In the genomic region with DNA sequence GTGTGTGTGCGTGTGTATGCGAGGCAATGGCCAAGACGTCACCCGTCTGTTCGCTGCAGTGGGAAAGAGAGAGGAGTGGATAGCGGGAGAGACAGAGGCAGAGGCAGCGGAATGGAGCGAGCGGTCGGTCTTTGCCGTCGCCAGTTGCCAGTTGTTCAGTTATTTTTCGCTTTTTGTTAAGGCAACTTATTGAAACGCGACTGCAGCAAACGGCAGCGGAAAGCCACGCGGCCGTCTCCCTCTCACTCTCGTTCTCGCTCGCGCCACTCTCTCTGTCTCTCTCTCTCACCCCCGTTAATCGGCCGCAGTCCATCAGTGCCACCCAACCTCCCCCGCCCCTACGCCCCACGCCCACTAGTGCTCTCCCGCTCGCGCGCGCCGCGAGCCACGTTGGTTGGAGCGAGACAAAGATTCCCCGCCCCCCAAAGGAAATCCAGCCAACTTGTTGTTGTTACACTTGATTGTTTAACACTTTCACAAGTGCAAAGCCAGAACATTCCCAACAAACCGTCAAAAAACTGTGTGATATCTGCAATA, we compare ENCODE assay signal across 1 fruit fly cellular context.
TF ChIP-seq lines count a peak whose summit lies in the region.

No protein-coding gene starts in this region.

TF ChIP-seq in whole organism, embryonic, 481 proteins besides CTCF, POLR2A, EP300 and RAD21 (continued from another document and continues in another):
- TF ChIP-seq ems (GFP tag; optimal IDR thresholded peaks at IDR 0.05; lab: Kevin White, UChicago) (no peak), CG3995 (GFP tag; optimal IDR thresholded peaks at IDR 0.05; lab: Kevin White, UChicago) (no peak), z (GFP tag; IDR thresholded peaks at IDR 0.05; lab: Robert Waterston, UW) (peak; percentile 93), trem (tag; optimal IDR thresholded peaks at IDR 0.05; lab: Kevin White, UChicago) (no peak), ttk (GFP tag; IDR thresholded peaks at IDR 0.05; lab: Robert Waterston, UW) (no peak), Taf1 (GFP tag; IDR thresholded peaks at IDR 0.05; lab: Robert Waterston, UW) (peak; percentile 22; the same call in 1 of the 2 replicates), Ets65A (GFP tag; lab: Kevin White, UChicago) (no peak), D19A (tag; optimal IDR thresholded peaks at IDR 0.05; lab: Kevin White, UChicago) (peak; percentile 19), CG9727 (GFP tag; optimal IDR thresholded peaks at IDR 0.05; lab: Kevin White, UChicago) (no peak), tio (GFP tag; optimal IDR thresholded peaks at IDR 0.05; lab: Kevin White, UChicago) (no peak), fu2 (GFP tag; optimal IDR thresholded peaks at IDR 0.05; lab: Kevin White, UChicago) (no peak), CG32772 (GFP tag; IDR thresholded peaks at IDR 0.05; lab: Robert Waterston, UW) (no peak), Doc3 (GFP tag; IDR thresholded peaks at IDR 0.05; lab: Robert Waterston, UW; ENCODE audit: partially characterized antibody) (0 out of 3 replicates have a peak, but pooled peaks have one; percentile 35), CG13287 (GFP tag; IDR thresholded peaks at IDR 0.05; lab: Robert Waterston, UW; ENCODE audit: partially characterized antibody) (peak; percentile 61; the same call in 1 of the 2 replicates), CG4854 (GFP tag; optimal IDR thresholded peaks at IDR 0.05; lab: Kevin White, UChicago) (no peak), CG10274 (GFP tag; optimal IDR thresholded peaks at IDR 0.05; lab: Kevin White, UChicago) (peak; percentile 39), CG17829 (tag; optimal IDR thresholded peaks at IDR 0.05; lab: Kevin White, UChicago) (no peak), Lpt (GFP tag; optimal IDR thresholded peaks at IDR 0.05; lab: Kevin White, UChicago) (no peak), Sox100B (GFP tag; optimal IDR thresholded peaks at IDR 0.05; lab: Kevin White, UChicago) (no peak), BtbVII (GFP tag; optimal IDR thresholded peaks at IDR 0.05; lab: Kevin White, UChicago) (peak; percentile 62), crp (GFP tag; optimal IDR thresholded peaks at IDR 0.05; lab: Kevin White, UChicago) (no peak), nau (GFP tag; optimal IDR thresholded peaks at IDR 0.05; lab: Kevin White, UChicago) (peak; percentile 35), zen2 (GFP tag; IDR thresholded peaks at IDR 0.05; lab: Robert Waterston, UW; ENCODE audit: partially characterized antibody) (peak; percentile 60; the same call in 2 of the 3 replicates), ham (GFP tag; IDR thresholded peaks at IDR 0.05; lab: Robert Waterston, UW) (peak; percentile 41; the same call in 1 of the 2 replicates), unpg (GFP tag; optimal IDR thresholded peaks at IDR 0.05; lab: Kevin White, UChicago) (no peak), crc (GFP tag; optimal IDR thresholded peaks at IDR 0.05; lab: Kevin White, UChicago) (no peak), sisA (GFP tag; IDR thresholded peaks at IDR 0.05; lab: Robert Waterston, UW) (no peak), pros (GFP tag; optimal IDR thresholded peaks at IDR 0.05; lab: Kevin White, UChicago) (peak; percentile 69), gce (GFP tag; IDR thresholded peaks at IDR 0.05; lab: Robert Waterston, UW) (peak; percentile 37; the same call in 1 of the 3 replicates), NfI (GFP tag; optimal IDR thresholded peaks at IDR 0.05; lab: Kevin White, UChicago) (no peak), CG6854 (GFP tag; optimal IDR thresholded peaks at IDR 0.05; lab: Kevin White, UChicago) (no peak), aop (GFP tag; IDR thresholded peaks at IDR 0.05; lab: Robert Waterston, UW) (no peak), Bdp1 (GFP tag; optimal IDR thresholded peaks at IDR 0.05; lab: Kevin White, UChicago) (no peak), CG3163 (GFP tag; optimal IDR thresholded peaks at IDR 0.05; lab: Kevin White, UChicago) (no peak), CG1024 (GFP tag; IDR thresholded peaks at IDR 0.05; lab: Robert Waterston, UW) (no peak), CG11093 (GFP tag; IDR thresholded peaks at IDR 0.05; lab: Robert Waterston, UW) (no peak), CG18476 (GFP tag; optimal IDR thresholded peaks at IDR 0.05; lab: Kevin White, UChicago) (no peak), ro (GFP tag; IDR thresholded peaks at IDR 0.05; lab: Robert Waterston, UW) (no peak), Ptx1 (GFP tag; IDR thresholded peaks at IDR 0.05; lab: Robert Waterston, UW) (peak; percentile 16; the same call in 1 of the 2 replicates), CG8089 (GFP tag; optimal IDR thresholded peaks at IDR 0.05; lab: Kevin White, UChicago) (no peak), fd3F (GFP tag; optimal IDR thresholded peaks at IDR 0.05; lab: Kevin White, UChicago) (no peak), peb (GFP tag; IDR thresholded peaks at IDR 0.05; lab: Robert Waterston, UW) (peak; percentile 20; the same call in 1 of the 2 replicates), CG17328 (GFP tag; IDR thresholded peaks at IDR 0.05; lab: Robert Waterston, UW) (peak; percentile 41; the same call in 1 of the 2 replicates), br (optimal IDR thresholded peaks at IDR 0.05; lab: Kevin White, UChicago) (no peak), Atf-2 (GFP tag; optimal IDR thresholded peaks at IDR 0.05; lab: Kevin White, UChicago) (no peak), CG1603 (tag; optimal IDR thresholded peaks at IDR 0.05; lab: Kevin White, UChicago) (peak; percentile 22), pita (GFP tag; optimal IDR thresholded peaks at IDR 0.05; lab: Kevin White, UChicago) (no peak), C15 (GFP tag; IDR thresholded peaks at IDR 0.05; lab: Robert Waterston, UW) (no peak), Xbp1 (GFP tag; optimal IDR thresholded peaks at IDR 0.05; lab: Kevin White, UChicago) (no peak), so (GFP tag; IDR thresholded peaks at IDR 0.05; lab: Robert Waterston, UW) (peak; percentile 65; the same call in 2 of the 3 replicates), Six4 (GFP tag; optimal IDR thresholded peaks at IDR 0.05; lab: Kevin White, UChicago) (no peak), luna (GFP tag; optimal IDR thresholded peaks at IDR 0.05; lab: Kevin White, UChicago) (no peak), tna (GFP tag; IDR thresholded peaks at IDR 0.05; lab: Robert Waterston, UW; ENCODE audit: partially characterized antibody) (peak; percentile 45; the same call in 1 of the 2 replicates), CG1233 (GFP tag; optimal IDR thresholded peaks at IDR 0.05; lab: Kevin White, UChicago) (no peak), CG5245 (GFP tag; optimal IDR thresholded peaks at IDR 0.05; lab: Kevin White, UChicago) (no peak), Lhr (GFP tag; optimal IDR thresholded peaks at IDR 0.05; lab: Kevin White, UChicago) (no peak), CG10543 (GFP tag; optimal IDR thresholded peaks at IDR 0.05; lab: Kevin White, UChicago) (peak; percentile 87), pfk (GFP tag; optimal IDR thresholded peaks at IDR 0.05; lab: Kevin White, UChicago) (peak; percentile 28), Scr (GFP tag; IDR thresholded peaks at IDR 0.05; lab: Robert Waterston, UW; ENCODE audit: partially characterized antibody) (peak; percentile 47), ash1 (GFP tag; optimal IDR thresholded peaks at IDR 0.05; lab: Kevin White, UChicago) (no peak), jigr1 (GFP tag; IDR thresholded peaks at IDR 0.05; lab: Robert Waterston, UW) (no peak), Antp (GFP tag; optimal IDR thresholded peaks at IDR 0.05; lab: Kevin White, UChicago) (no peak), caup (GFP tag; optimal IDR thresholded peaks at IDR 0.05; lab: Kevin White, UChicago; ENCODE audit: severe bottlenecking) (peak; percentile 18), Adf1 (GFP tag; IDR thresholded peaks at IDR 0.05; lab: Robert Waterston, UW) (peak; percentile 89), Jarid2 (GFP tag; optimal IDR thresholded peaks at IDR 0.05; lab: Kevin White, UChicago) (peak; percentile 96), ERR (GFP tag; optimal IDR thresholded peaks at IDR 0.05; lab: Kevin White, UChicago) (peak; percentile 30), bowl (GFP tag; IDR thresholded peaks at IDR 0.05; lab: Robert Waterston, UW) (no peak), grn (GFP tag; optimal IDR thresholded peaks at IDR 0.05; lab: Kevin White, UChicago) (peak; percentile 82), CG15073 (GFP tag; optimal IDR thresholded peaks at IDR 0.05; lab: Kevin White, UChicago) (peak; percentile 52), Rx (GFP tag; IDR thresholded peaks at IDR 0.05; lab: Robert Waterston, UW) (0 out of 2 replicates have a peak, but pooled peaks have one; percentile 9), CG14441 (GFP tag; IDR thresholded peaks at IDR 0.05; lab: Robert Waterston, UW) (peak; percentile 48), odd (GFP tag; optimal IDR thresholded peaks at IDR 0.05; lab: Kevin White, UChicago) (peak; percentile 14), CG14014 (GFP tag; IDR thresholded peaks at IDR 0.05; lab: Robert Waterston, UW) (peak; percentile 5; the same call in 1 of the 2 replicates), cato (GFP tag; optimal IDR thresholded peaks at IDR 0.05; lab: Kevin White, UChicago; ENCODE audit: borderline replicate concordance) (no peak), vvl (GFP tag; IDR thresholded peaks at IDR 0.05; lab: Robert Waterston, UW) (no peak; the same call in 1 of the 2 replicates), CG2116 (GFP tag; optimal IDR thresholded peaks at IDR 0.05; lab: Kevin White, UChicago) (no peak), trh (GFP tag; optimal IDR thresholded peaks at IDR 0.05; lab: Kevin White, UChicago) (no peak), CG12236 (GFP tag; optimal IDR thresholded peaks at IDR 0.05; lab: Kevin White, UChicago) (no peak), CG12104 (GFP tag; optimal IDR thresholded peaks at IDR 0.05; lab: Kevin White, UChicago) (no peak), CG12744 (GFP tag; optimal IDR thresholded peaks at IDR 0.05; lab: Kevin White, UChicago) (no peak), Sin3A (optimal IDR thresholded peaks at IDR 0.05; lab: Kevin White, UChicago) (no peak), ato (GFP tag; IDR thresholded peaks at IDR 0.05; lab: Robert Waterston, UW; ENCODE audit: partially characterized antibody) (no peak), CG8388 (GFP tag; optimal IDR thresholded peaks at IDR 0.05; lab: Kevin White, UChicago) (no peak), NC2α (GFP tag; optimal IDR thresholded peaks at IDR 0.05; lab: Kevin White, UChicago) (no peak), Hr51 (GFP tag; optimal IDR thresholded peaks at IDR 0.05; lab: Kevin White, UChicago) (peak in 1 of 2 experiments; percentile 11), CG18599 (GFP tag; optimal IDR thresholded peaks at IDR 0.05; lab: Kevin White, UChicago) (peak; percentile 69), vnd (GFP tag; IDR thresholded peaks at IDR 0.05; lab: Robert Waterston, UW; ENCODE audit: partially characterized antibody) (no peak), CG7357 (GFP tag; IDR thresholded peaks at IDR 0.05; lab: Robert Waterston, UW) (no peak), CG2199 (GFP tag; IDR thresholded peaks at IDR 0.05; lab: Robert Waterston, UW) (peak; percentile 84; the same call in 2 of the 3 replicates), CG17359 (tag; optimal IDR thresholded peaks at IDR 0.05; lab: Kevin White, UChicago) (no peak), CG12219 (GFP tag; optimal IDR thresholded peaks at IDR 0.05; lab: Kevin White, UChicago) (peak; percentile 15), CG6765 (GFP tag; optimal IDR thresholded peaks at IDR 0.05; lab: Kevin White, UChicago) (no peak), nom (GFP tag; optimal IDR thresholded peaks at IDR 0.05; lab: Kevin White, UChicago) (peak; percentile 75), CG7963 (GFP tag; IDR thresholded peaks at IDR 0.05; lab: Robert Waterston, UW; ENCODE audit: partially characterized antibody) (0 out of 3 replicates have a peak, but pooled peaks have one; percentile 25), pho (GFP tag; optimal IDR thresholded peaks at IDR 0.05; lab: Kevin White, UChicago) (no peak), Camta (GFP tag; optimal IDR thresholded peaks at IDR 0.05; lab: Kevin White, UChicago) (no peak), Hmr (GFP tag; optimal IDR thresholded peaks at IDR 0.05; lab: Kevin White, UChicago) (peak; percentile 60), cad (GFP tag; optimal IDR thresholded peaks at IDR 0.05; lab: Kevin White, UChicago) (no peak), CG10209 (GFP tag; optimal IDR thresholded peaks at IDR 0.05; lab: Kevin White, UChicago) (peak; percentile 6), CG12155 (GFP tag; optimal IDR thresholded peaks at IDR 0.05; lab: Kevin White, UChicago) (no peak), Atf6 (GFP tag; IDR thresholded peaks at IDR 0.05; lab: Robert Waterston, UW) (peak; percentile 69), fd102C (GFP tag; optimal IDR thresholded peaks at IDR 0.05; lab: Kevin White, UChicago) (no peak), CG17568 (GFP tag; optimal IDR thresholded peaks at IDR 0.05; lab: Kevin White, UChicago) (no peak), gfzf (GFP tag; optimal IDR thresholded peaks at IDR 0.05; lab: Kevin White, UChicago) (no peak), Mad (GFP tag; optimal IDR thresholded peaks at IDR 0.05; lab: Kevin White, UChicago) (no peak), ci (GFP tag; IDR thresholded peaks at IDR 0.05; lab: Robert Waterston, UW) (peak; percentile 80; the same call in 2 of the 3 replicates), Xrp1 (GFP tag; IDR thresholded peaks at IDR 0.05; lab: Robert Waterston, UW) (no peak; the same call in none of the 2 replicates), scrt (GFP tag; optimal IDR thresholded peaks at IDR 0.05; lab: Kevin White, UChicago) (peak; percentile 80), B-H2 (GFP tag; optimal IDR thresholded peaks at IDR 0.05; lab: Kevin White, UChicago) (peak; percentile 11), CG15269 (tag; optimal IDR thresholded peaks at IDR 0.05; lab: Kevin White, UChicago) (no peak), CG18764 (GFP tag; optimal IDR thresholded peaks at IDR 0.05; lab: Kevin White, UChicago) (no peak), CG16779 (GFP tag; IDR thresholded peaks at IDR 0.05; lab: Robert Waterston, UW) (0 out of 2 replicates have a peak, but pooled peaks have one; percentile 61), Myb (GFP tag; optimal IDR thresholded peaks at IDR 0.05; lab: Kevin White, UChicago) (no peak), disco-r (GFP tag; optimal IDR thresholded peaks at IDR 0.05; lab: Kevin White, UChicago) (no peak), CG12942 (GFP tag; optimal IDR thresholded peaks at IDR 0.05; lab: Kevin White, UChicago) (no peak), Sox102F (GFP tag; optimal IDR thresholded peaks at IDR 0.05; lab: Kevin White, UChicago) (no peak), sob (GFP tag; IDR thresholded peaks at IDR 0.05; lab: Robert Waterston, UW) (peak; percentile 60; the same call in 1 of the 2 replicates), CG9215 (GFP tag; IDR thresholded peaks at IDR 0.05; lab: Robert Waterston, UW) (no peak), CG13296 (GFP tag; optimal IDR thresholded peaks at IDR 0.05; lab: Kevin White, UChicago) (peak; percentile 27), CG34422 (GFP tag; IDR thresholded peaks at IDR 0.05; lab: Robert Waterston, UW) (peak; percentile 83), CoRest (tag; optimal IDR thresholded peaks at IDR 0.05; lab: Kevin White, UChicago) (no peak), Mes4 (GFP tag; optimal IDR thresholded peaks at IDR 0.05; lab: Kevin White, UChicago) (no peak), stc (GFP tag; IDR thresholded peaks at IDR 0.05; lab: Robert Waterston, UW) (peak; percentile 31; the same call in 1 of the 2 replicates), GATAe (GFP tag; conservative IDR thresholded peaks at IDR 0.05; lab: Robert Waterston, UW) (peak; percentile 38)
